Worm (Caenorhabditis elegans): ENCODE results near the gene T22G5.1.

T22G5.1 gene

DNA sequence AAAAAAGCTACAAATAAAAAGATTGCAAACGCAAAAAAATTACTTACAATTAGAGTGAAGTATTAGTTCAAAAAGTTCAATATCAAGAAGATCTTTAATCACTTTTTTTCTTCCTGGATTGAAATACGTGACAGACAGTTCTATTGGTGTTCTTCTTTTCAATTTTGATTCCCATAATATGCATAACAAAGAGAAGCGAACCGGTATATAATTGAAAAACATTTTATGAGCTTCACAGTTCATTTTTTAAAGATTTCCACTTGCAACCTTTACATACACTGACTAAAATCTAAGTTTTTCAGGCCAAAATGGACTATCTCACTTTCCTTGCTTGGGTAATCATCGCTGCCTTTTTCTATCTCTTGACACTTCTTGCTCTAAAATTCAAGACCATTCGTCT is at the start of gene T22G5.1:
Gene T22G5.1, plus strand, starts transcription at position 301 of the 400 bp plus-strand sequence.
- TF ChIP-seq him-1 (tag; optimal IDR thresholded peaks at IDR 0.05) (no peak), W03F9.2 (tag; optimal IDR thresholded peaks at IDR 0.05) (no peak), dao-5 (tag; optimal IDR thresholded peaks at IDR 0.05) (no peak)

DNA sequence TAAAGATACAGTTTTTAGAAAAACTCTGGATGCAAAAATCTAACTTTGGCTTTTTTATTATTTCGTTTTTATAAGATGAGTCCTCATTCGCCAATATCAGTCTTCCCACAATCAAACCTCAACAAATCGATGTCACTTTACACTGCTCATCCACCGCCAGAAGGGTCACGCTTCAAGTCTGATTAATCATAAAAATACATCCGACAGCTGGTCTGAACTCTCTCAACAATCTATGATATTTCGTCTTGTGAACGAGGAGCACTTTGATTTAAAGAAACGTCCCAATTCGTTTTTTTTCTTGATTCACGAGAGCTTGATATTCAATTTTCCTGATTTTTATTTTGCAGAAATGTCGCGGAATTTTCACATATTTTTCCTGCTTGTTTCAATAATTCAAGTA is 48.7 kb upstream of the T22G5.1 start, which contains the start of gene nrf-5:
Gene nrf-5, plus strand, starts transcription at position 348 of the 400 bp plus-strand sequence.
- TF ChIP-seq dao-5 (tag; optimal IDR thresholded peaks at IDR 0.05): no peak

DNA sequence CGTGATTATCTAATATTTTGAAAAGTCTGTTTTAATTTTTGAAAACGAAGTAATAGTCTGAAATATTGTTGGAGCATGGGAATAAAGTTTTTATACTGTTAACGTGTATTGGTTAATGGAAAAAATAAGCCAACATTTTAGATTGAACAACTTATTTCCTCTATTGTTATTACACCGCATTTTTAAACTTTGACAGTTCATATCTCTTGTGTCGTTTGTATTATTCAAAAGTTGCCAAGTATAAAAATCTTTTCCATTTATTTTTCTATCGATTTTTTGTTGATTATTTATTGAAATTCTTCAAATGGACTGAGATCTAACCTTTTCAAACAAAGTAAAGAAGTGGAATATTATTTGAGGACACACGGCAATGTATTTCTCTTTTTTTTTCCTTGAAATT is 45.8 kb upstream of the T22G5.1 start, which contains the start of gene str-165:
Gene str-165, plus strand, starts transcription at position 301 of the 400 bp plus-strand sequence.
- no peak for TF ChIP-seq dao-5 (tag; optimal IDR thresholded peaks at IDR 0.05)
- no peak for TF ChIP-seq W03F9.2 (tag; optimal IDR thresholded peaks at IDR 0.05)

DNA sequence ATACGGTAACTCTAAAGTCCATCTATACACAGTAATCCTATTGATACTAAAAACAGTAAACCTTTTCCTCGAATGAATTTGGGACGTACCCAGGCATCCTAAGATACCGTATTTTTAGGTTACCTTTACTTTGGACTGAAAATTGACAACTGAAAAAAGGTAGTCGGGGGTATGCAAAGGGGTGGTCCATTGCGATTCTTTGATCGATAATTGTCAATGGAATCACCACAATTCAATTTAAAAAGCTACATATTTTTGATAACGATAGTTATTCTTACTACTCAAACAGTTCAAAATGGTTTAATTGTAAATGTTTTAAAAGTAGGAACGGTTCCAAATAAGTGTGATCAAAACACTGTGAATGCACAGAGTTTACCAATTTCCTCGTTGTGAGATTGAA is 42.7 kb upstream of the T22G5.1 start, which contains the start of gene srx-129:
Gene srx-129, plus strand, starts transcription at position 301 of the 400 bp plus-strand sequence.
- TF ChIP-seq W03F9.2 (tag; optimal IDR thresholded peaks at IDR 0.05) (no peak), dao-5 (tag; optimal IDR thresholded peaks at IDR 0.05) (no peak), him-1 (tag; optimal IDR thresholded peaks at IDR 0.05) (no peak)

DNA sequence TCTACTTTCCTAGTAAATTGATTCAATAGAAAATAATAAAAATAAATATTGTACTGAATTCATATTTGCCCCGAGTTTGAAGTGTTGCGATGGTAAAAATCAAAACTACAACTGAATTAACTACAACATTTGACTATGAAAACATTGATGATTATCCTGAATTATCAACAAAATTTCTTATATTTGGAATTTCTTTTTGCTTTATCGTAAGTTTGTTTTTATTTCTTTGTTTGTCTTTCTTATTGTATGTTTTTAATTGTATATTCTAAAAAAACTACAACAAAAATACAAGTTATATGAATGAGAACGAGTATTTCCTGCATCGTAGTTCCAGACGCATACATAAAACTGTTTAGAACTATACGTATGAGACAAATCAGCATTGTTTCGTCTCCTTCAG is 39.5 kb upstream of the T22G5.1 start, which contains the start of gene srx-128:
Gene srx-128, plus strand, starts transcription at position 301 of the 400 bp plus-strand sequence.
- TF ChIP-seq W03F9.2 (tag; optimal IDR thresholded peaks at IDR 0.05) (no peak), him-1 (tag; optimal IDR thresholded peaks at IDR 0.05) (no peak), dao-5 (tag; optimal IDR thresholded peaks at IDR 0.05) (no peak)

DNA sequence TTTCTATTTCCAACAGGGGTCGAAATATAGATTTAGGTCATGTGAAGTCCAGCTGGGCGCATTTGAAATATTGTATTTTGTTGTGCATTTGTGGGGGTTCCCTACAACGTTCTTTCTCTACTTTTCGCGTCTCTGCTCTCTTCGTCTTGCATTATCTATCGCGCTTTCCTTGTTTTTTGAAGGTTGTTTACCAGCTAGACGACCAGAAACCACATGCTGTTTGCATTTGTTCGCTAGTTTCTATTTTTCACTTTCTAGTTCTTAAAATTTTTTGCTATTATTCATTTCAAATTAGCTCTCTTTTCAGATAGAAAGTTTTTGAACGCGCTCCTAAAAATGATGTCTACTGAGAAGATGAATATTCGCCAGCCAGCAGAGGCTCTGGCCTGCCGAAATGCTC is 37.2 kb upstream of the T22G5.1 start, which contains the start of gene F55B12.10:
Gene F55B12.10, plus strand, starts transcription at position 301 of the 400 bp plus-strand sequence.
- TF ChIP-seq him-1 (tag; optimal IDR thresholded peaks at IDR 0.05) (no peak), W03F9.2 (tag; optimal IDR thresholded peaks at IDR 0.05) (no peak), dao-5 (tag; optimal IDR thresholded peaks at IDR 0.05) (no peak)

DNA sequence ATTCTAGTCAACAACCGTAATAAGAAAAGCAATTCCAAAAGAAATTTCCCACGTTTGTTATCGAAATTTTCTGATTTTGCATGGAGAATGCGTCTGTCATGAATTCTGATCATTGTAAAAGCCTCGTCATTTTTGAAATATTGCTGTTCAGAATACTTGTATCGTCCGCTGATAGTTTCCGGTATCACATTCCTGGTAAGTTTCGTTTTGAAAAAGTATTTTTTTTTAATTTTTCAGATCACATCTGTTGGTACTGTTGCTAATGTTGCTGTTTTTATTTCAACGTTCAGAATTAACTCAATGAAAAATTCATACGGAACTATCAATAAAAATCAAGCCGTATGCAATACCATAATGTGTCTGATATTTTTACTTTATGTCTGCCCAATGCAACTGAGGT is 35.7 kb upstream of the T22G5.1 start, which contains the start of gene srx-17:
Gene srx-17, plus strand, starts transcription at position 301 of the 400 bp plus-strand sequence.
- no peak for TF ChIP-seq W03F9.2 (tag; optimal IDR thresholded peaks at IDR 0.05)
- no peak for TF ChIP-seq dao-5 (tag; optimal IDR thresholded peaks at IDR 0.05)
- no peak for TF ChIP-seq him-1 (tag; optimal IDR thresholded peaks at IDR 0.05)

DNA sequence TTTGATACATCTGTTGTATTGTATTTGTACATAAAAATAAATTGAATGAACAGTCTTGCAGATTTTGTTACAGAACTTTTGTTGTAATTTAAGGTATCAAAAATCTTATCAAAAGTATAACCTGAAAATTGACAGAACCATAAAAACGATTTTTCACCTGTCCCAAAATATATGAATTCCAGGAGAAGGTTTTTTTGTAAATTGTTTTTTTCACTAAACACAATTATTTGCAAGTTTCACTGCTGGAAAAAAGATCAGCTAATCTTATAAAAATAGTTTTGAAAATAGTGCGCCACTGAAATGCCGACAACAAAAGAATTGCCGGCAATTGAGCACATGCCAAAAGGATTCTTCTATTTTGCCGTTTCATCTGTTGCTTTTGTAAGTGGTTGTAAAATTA is 33.5 kb upstream of the T22G5.1 start, which contains the start of gene srx-130:
Gene srx-130, plus strand, starts transcription at position 301 of the 400 bp plus-strand sequence.
- no peak for TF ChIP-seq him-1 (tag; optimal IDR thresholded peaks at IDR 0.05)
- no peak for TF ChIP-seq dao-5 (tag; optimal IDR thresholded peaks at IDR 0.05)
- no peak for TF ChIP-seq W03F9.2 (tag; optimal IDR thresholded peaks at IDR 0.05)

DNA sequence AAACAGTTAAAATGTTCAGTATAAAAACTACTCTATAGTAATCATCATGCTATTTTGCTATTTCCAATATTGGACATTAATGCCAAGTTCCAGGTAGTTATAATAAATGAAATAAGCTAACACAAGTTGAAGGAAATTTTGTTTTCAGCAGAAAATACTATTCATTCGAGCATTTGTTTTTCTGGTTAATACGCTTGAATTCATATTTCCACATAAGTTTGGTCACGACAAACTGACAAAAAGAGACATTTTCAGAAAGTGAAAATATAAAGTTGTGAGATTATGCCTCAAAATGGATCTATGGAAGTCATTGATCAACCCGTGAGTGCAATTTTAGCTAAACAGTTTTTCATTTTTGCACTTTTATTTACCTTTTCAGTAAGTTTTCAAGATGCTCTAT is 31.5 kb upstream of the T22G5.1 start, which contains the start of gene srx-131:
Gene srx-131, plus strand, starts transcription at position 301 of the 400 bp plus-strand sequence.
- TF ChIP-seq W03F9.2 (tag; optimal IDR thresholded peaks at IDR 0.05) (no peak), him-1 (tag; optimal IDR thresholded peaks at IDR 0.05) (no peak), dao-5 (tag; optimal IDR thresholded peaks at IDR 0.05) (no peak)

DNA sequence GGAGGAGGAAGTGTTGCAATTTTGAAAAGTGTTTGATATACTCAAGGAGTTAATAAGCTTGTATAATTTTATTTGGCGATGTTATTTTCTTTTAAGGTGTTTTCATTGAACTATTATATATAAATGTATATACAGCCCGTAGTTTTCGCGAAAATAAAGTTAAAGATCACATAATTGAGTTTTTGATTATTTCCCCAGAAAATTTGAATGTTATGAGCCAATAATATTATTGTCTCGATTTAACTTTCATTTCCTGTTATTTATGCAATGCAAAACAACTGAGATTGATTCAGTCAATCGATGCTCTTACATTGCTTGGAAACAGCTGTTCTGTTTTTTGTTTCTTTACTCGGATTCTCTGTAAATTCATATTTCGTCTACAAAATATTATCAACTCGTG is 28.2 kb upstream of the T22G5.1 start, which contains the start of gene srx-133:
Gene srx-133, plus strand, starts transcription at position 301 of the 400 bp plus-strand sequence.
- TF ChIP-seq him-1 (tag; optimal IDR thresholded peaks at IDR 0.05): no peak
- TF ChIP-seq dao-5 (tag; optimal IDR thresholded peaks at IDR 0.05): no peak
- TF ChIP-seq W03F9.2 (tag; optimal IDR thresholded peaks at IDR 0.05): no peak

DNA sequence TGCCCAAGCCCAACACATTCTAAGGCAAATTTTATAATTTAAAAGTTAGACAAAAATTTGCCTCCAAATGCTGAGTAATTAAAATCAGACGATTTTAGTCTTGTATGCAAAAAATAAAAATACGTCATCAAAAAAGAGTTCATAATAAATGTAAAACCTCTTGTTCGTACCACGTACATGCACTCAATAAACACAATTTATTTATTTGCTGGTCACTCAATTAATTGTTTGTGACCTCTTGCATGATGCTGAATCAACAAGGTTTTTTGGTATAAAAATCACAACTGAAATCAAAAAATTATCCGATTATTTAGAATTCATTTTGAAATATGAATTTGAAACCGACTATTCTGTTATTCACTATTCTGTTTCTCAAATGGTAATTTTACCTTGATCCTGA is 26.5 kb upstream of the T22G5.1 start, which contains the start of gene hpx-2:
Gene hpx-2, plus strand, starts transcription at position 301 of the 400 bp plus-strand sequence.
- TF ChIP-seq W03F9.2 (tag; optimal IDR thresholded peaks at IDR 0.05): no peak
- no peak for TF ChIP-seq dao-5 (tag; optimal IDR thresholded peaks at IDR 0.05)
- TF ChIP-seq him-1 (tag; optimal IDR thresholded peaks at IDR 0.05): no peak

DNA sequence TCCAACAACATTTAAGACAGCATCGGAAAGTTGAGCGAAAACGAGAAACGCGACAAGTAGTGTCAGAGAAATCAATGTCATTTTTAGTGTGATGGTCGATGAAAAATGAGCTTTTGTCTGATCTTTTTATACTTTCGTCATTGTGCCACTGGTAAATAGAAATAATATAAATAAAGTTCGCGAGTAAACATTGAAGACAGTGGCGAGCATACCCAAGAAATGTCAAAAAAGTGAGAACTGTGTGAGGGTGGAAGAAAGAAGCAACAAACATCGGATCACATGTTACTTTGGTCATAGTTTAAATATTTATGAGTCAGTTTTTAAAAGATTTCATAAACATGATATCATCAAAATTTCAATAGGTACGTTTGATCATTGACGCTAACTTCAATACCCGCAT is 22.3 kb upstream of the T22G5.1 start, which contains the start of gene ttr-21:
Gene ttr-21, minus strand, starts transcription at position 100 of the 400 bp plus-strand sequence.
- TF ChIP-seq him-1 (tag; optimal IDR thresholded peaks at IDR 0.05): no peak
- no peak for TF ChIP-seq W03F9.2 (tag; optimal IDR thresholded peaks at IDR 0.05)
- TF ChIP-seq dao-5 (tag; optimal IDR thresholded peaks at IDR 0.05): no peak

DNA sequence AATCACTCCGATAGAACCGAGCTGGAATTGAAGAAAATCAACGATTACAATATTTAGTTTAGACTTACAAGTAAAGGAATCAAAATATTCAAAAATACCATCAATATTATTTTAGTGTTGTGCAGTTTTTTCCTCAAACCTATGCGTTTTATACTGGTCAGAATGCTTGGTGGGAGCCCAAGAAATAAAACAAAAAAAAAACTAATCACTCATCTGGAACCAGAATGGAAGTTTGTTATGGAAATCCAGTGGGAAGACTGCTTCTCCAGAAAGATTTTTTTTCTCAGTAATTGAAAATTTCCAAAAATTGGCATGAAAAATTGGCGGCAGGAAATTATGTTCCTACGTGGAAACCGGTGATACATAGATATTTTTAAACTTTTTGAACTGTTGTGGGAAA is 20.3 kb upstream of the T22G5.1 start, which contains the start of gene srx-134:
Gene srx-134, minus strand, starts transcription at position 101 of the 400 bp plus-strand sequence.
- TF ChIP-seq W03F9.2 (tag; optimal IDR thresholded peaks at IDR 0.05) (no peak), dao-5 (tag; optimal IDR thresholded peaks at IDR 0.05) (no peak), him-1 (tag; optimal IDR thresholded peaks at IDR 0.05) (no peak)

DNA sequence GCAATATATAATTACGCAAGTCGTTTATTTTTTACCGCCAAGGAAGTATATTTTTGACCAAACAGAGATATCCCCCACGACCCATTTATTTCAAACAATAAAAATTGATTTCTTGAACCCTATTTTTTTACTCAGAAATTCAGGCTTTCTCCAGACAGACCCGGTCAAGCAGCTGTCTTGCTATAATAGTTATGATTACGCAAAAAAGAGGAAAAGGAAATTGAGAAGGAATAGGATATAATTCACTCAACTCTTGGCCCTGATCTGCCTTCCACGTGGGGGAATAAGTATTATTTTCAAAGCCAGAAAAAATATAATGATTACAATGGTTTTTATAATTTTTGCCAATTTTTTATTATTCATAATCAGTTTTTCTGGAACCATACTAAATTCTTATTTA is 19.5 kb upstream of the T22G5.1 start, which contains the start of gene srx-136:
Gene srx-136, plus strand, starts transcription at position 301 of the 400 bp plus-strand sequence.
- TF ChIP-seq dao-5 (tag; optimal IDR thresholded peaks at IDR 0.05): no peak
- TF ChIP-seq him-1 (tag; optimal IDR thresholded peaks at IDR 0.05): no peak
- no peak for TF ChIP-seq W03F9.2 (tag; optimal IDR thresholded peaks at IDR 0.05)
